Worm (Caenorhabditis elegans): ENCODE data around the gene H14E04.2.

H14E04.2 gene

DNA sequence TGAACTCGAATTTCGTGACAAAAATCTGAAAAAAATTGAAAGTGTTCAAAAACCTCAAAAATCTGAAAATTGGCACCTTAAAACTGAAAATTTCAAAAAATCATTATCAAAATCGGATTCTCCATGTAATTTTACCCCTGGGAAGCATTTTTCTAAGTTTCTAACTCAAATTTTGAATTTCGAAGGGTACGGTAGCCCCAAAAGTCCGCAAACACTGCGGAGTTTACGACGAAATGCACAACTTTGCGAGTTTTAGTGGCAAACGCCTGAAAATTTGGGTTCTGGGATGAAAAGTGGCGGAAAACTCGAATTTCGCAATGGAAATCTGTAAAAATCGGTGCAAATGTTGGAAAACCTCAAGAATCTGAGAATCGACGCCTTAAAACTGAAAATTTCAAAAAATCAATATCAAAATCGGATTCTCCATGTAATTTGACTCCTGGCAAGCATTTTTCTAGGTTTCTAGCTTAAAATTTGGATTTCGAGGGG lies 17.7 kb downstream of the H14E04.2 start:
- no peak for TF ChIP-seq tra-1 (GFP tag; IDR thresholded peaks at IDR 0.05)
- TF ChIP-seq nhr-11 (tag; optimal IDR thresholded peaks at IDR 0.05) = no peak
- TF ChIP-seq lin-13 (GFP tag; optimal IDR thresholded peaks at IDR 0.05) = peak; percentile 64
- no peak for TF ChIP-seq zfp-3 (GFP tag; conservative IDR thresholded peaks at IDR 0.05)
- TF ChIP-seq mxl-2 (GFP tag; conservative IDR thresholded peaks at IDR 0.05) = no peak
- no peak for TF ChIP-seq rbr-2 (tag; optimal IDR thresholded peaks at IDR 0.05)
- no peak for TF ChIP-seq aha-1 (tag)
- no peak for TF ChIP-seq hlh-11 (tag; optimal IDR thresholded peaks at IDR 0.05)
- no peak for TF ChIP-seq ceh-62 (tag; optimal IDR thresholded peaks at IDR 0.05)
- TF ChIP-seq fos-1 (tag; optimal IDR thresholded peaks at IDR 0.05) = no peak
- TF ChIP-seq php-3 (GFP tag; IDR thresholded peaks at IDR 0.05) = no peak
- no peak for TF ChIP-seq lin-29 (GFP tag; IDR thresholded peaks at IDR 0.05)
- TF ChIP-seq nhr-10 (tag; optimal IDR thresholded peaks at IDR 0.05) = no peak
- TF ChIP-seq unc-39 (tag; optimal IDR thresholded peaks at IDR 0.05) = no peak
- peak in 1 of 2 experiments; percentile 45 for TF ChIP-seq lsy-2 (tag; optimal IDR thresholded peaks at IDR 0.05)
- TF ChIP-seq ama-1 (optimal IDR thresholded peaks at IDR 0.05) = no peak
- TF ChIP-seq F26F4.8 (GFP tag; conservative IDR thresholded peaks at IDR 0.05) = no peak

DNA sequence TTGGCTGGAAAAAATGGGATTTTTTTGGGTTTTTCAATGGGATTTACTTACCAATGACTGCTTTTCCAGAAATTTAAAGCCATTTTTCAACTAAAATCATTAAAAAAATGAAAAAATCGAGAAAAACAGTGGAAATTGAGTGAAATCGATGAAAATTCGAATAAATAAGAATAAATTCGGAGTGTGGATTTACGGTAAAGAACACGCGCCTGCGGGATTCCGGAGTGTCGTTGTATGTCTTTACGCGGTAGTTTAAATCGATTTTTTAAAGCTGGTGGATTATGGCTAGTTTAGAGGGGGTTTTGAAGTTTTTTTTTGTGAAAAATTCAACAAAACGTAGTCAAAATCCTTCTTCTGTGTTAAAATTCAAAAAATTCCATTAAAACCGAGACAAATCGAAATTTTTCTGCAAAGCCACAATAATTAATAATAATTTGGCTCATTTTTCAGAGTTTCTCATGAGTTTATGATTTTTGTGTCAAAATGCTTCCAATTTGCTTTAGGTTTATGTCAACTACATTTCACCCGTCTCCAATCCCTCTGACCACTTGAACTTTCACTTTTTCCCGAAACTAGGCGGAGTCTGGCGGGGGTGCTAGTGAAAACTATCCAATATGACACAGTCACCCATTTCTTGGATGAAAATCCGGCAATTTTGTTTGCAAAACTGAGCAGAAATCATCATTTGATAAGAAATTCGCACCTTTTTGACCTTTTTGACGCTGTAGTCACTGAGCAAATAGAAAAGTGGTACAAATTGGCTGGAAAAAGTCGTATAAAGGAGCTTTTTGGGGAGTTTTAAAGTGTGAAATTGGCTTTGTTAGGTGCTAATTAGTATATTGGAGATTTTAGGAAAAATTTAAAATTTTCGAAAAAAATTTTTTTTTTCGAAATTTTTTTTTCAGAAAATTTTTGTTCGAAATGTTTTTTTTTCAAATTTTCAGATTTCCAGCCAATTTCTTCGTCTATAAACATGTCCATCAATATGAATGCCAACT lies 25.4 kb downstream of the H14E04.2 start, which contains the start of the genes cic-1 and strm-1:
TSS of gene cic-1 (minus strand) at position 96 of the 998 bp plus-strand sequence.
TSS of gene strm-1 (plus strand) at position 945 of the 998 bp plus-strand sequence.
- TF ChIP-seq mes-2 (tag; optimal IDR thresholded peaks at IDR 0.05; ENCODE audit: poor library complexity, severe bottlenecking) = peak; percentile 71
- no peak for TF ChIP-seq nhr-42 (GFP tag; IDR thresholded peaks at IDR 0.05)
- TF ChIP-seq daf-16 (GFP tag; optimal IDR thresholded peaks at IDR 0.05) = no peak
- TF ChIP-seq daf-16 (tag; optimal IDR thresholded peaks at IDR 0.05) = peak; percentile 25
- no peak for TF ChIP-seq skn-1 (tag; optimal IDR thresholded peaks at IDR 0.05)
- peak; percentile 98 for TF ChIP-seq T20F7.1 (GFP tag; optimal IDR thresholded peaks at IDR 0.05)
- peak; percentile 26 for TF ChIP-seq dve-1 (tag; optimal IDR thresholded peaks at IDR 0.05; ENCODE audit: insufficient read depth)
- TF ChIP-seq tag-97 (GFP tag; IDR thresholded peaks at IDR 0.05) = no peak
- no peak for TF ChIP-seq ces-1 (GFP tag; optimal IDR thresholded peaks at IDR 0.05)
- peak in 1 of 2 experiments; percentile 80 for TF ChIP-seq lsy-2 (tag; optimal IDR thresholded peaks at IDR 0.05)
- TF ChIP-seq R02D3.7 (tag; optimal IDR thresholded peaks at IDR 0.05) = peak; percentile 74
- TF ChIP-seq Y48G9A.11 (GFP tag; IDR thresholded peaks at IDR 0.05) = peak; percentile 99
- peak in 1 of 2 experiments; percentile 4 for TF ChIP-seq unc-62 (GFP tag; optimal IDR thresholded peaks at IDR 0.05 in 1 of 2)
- TF ChIP-seq unc-62 (tag; optimal IDR thresholded peaks at IDR 0.05) = no peak
- no peak for TF ChIP-seq ceh-20 (GFP tag; IDR thresholded peaks at IDR 0.05)
- no peak for TF ChIP-seq egl-43 (GFP tag; IDR thresholded peaks at IDR 0.05)
- TF ChIP-seq hlh-30 (tag; optimal IDR thresholded peaks at IDR 0.05; ENCODE audit: insufficient read depth) = peak; percentile 25
- peak; percentile 51 for TF ChIP-seq lin-38 (GFP tag; IDR thresholded peaks at IDR 0.05)
- TF ChIP-seq dpl-1 (GFP tag; optimal IDR thresholded peaks at IDR 0.05) = peak; percentile 92
- TF ChIP-seq mep-1 (tag; optimal IDR thresholded peaks at IDR 0.05) = peak; percentile 38
- peak; percentile 93 for TF ChIP-seq aha-1 (tag)

DNA sequence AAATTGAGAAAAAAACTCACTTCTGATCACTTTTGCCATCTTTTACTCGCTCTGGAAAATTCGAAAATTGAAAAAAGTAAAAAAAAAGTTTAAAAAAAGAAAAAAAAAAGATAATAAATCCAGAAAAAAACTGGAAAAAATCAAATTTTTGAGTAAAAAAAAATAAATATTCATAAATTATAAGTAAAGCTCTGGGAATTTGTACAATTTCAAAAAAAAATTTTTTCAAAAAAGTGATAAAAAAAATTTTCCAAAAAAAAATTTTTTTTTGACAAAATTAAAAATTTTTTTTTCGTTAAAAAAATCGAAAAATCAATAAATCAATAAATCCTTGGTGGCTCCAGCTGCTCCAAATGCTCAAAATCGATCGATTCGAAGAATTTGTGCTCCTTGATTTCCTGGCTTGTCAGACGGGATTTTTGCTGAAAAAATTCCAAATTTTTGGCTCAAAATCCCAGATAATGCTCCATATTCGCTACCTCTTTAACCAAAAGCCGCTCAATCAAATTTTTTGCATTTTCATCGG lies 35.0 kb downstream of the H14E04.2 start, which contains the start of gene mrpl-30:
TSS of gene mrpl-30 (minus strand) at position 51 of the 526 bp plus-strand sequence.
- TF ChIP-seq ceh-28 (tag; optimal IDR thresholded peaks at IDR 0.05) (peak; percentile 93), tag-97 (GFP tag; IDR thresholded peaks at IDR 0.05) (no peak)
